Fruit fly (Drosophila melanogaster) whole organism, embryonic: Measurements from ENCODE around the gene mmd.

Source experiments
- Asciz ChIP-seq: fragments of 200-800 bp; sonication (Bioruptor generic); optimal IDR thresholded peaks from 2 replicates; lab custom pipeline; 2017; ENCODE audit warnings: missing biosample characterization, mild to moderate bottlenecking, missing genetic modification characterization, missing genetic modification reagents
- BtbVII ChIP-seq: fragments of 200-800 bp; sonication (Bioruptor generic); optimal IDR thresholded peaks from 3 replicates; lab custom pipeline; 2017; ENCODE audit warnings: missing biosample characterization, mild to moderate bottlenecking, missing genetic modification characterization
- CG10209 ChIP-seq: fragments of 200-800 bp; sonication (Bioruptor generic); optimal IDR thresholded peaks from 3 replicates; lab custom pipeline; 2017; ENCODE audit warnings: missing biosample characterization, mild to moderate bottlenecking, missing genetic modification characterization, missing genetic modification reagents
- CG10431 ChIP-seq: fragments of 200-800 bp; sonication (Bioruptor generic); optimal IDR thresholded peaks from 3 replicates; lab custom pipeline; 2018; ENCODE audit warnings: missing biosample characterization, mild to moderate bottlenecking, missing genetic modification characterization
- CG10565 ChIP-seq: fragments of 200-800 bp; sonication (Bioruptor generic); optimal IDR thresholded peaks from 3 replicates; lab custom pipeline; 2016; ENCODE audit warnings: missing biosample characterization, mild to moderate bottlenecking, missing genetic modification characterization
- CG13123 ChIP-seq: fragments of 200-800 bp; sonication (Bioruptor generic); optimal IDR thresholded peaks from 2 replicates; lab custom pipeline; 2016; ENCODE audit warnings: missing biosample characterization, missing genetic modification characterization
- CG13424 ChIP-seq: fragments of 200-800 bp; sonication (Bioruptor generic); optimal IDR thresholded peaks from 2 replicates; lab custom pipeline; 2019; ENCODE audit warnings: missing biosample characterization, mild to moderate bottlenecking, missing genetic modification characterization, moderate library complexity
- CG14050 ChIP-seq: fragments of 200-800 bp; sonication (Bioruptor generic); IDR thresholded peaks from 3 replicates; pipeline ENCODE4 v1.3.6; 2022; ENCODE audit warnings: missing biosample characterization, missing genetic modification characterization
- CG15601 ChIP-seq: fragments of 200-800 bp; sonication (Bioruptor generic); optimal IDR thresholded peaks from 3 replicates; lab custom pipeline; 2019; ENCODE audit warnings: missing biosample characterization, mild to moderate bottlenecking, missing genetic modification characterization, moderate library complexity
- CG1602 ChIP-seq: fragments of 200-800 bp; sonication (Bioruptor generic); optimal IDR thresholded peaks from 3 replicates; lab custom pipeline; 2016; ENCODE audit warnings: missing biosample characterization, missing genetic modification characterization
- CG17612 ChIP-seq: fragments of 200-800 bp; sonication (Bioruptor generic); IDR thresholded peaks from 2 replicates; pipeline ENCODE4 v1.3.6; 2022; ENCODE audit warnings: missing biosample characterization, missing genetic modification characterization
- CG31224 ChIP-seq: fragments of 200-800 bp; sonication (Bioruptor generic); IDR thresholded peaks from 2 replicates; pipeline ENCODE4 v1.3.6; 2022; ENCODE audit warnings: missing biosample characterization, missing genetic modification characterization
- CG34224 ChIP-seq: fragments of 200-800 bp; sonication (Bioruptor generic); IDR thresholded peaks from 3 replicates; pipeline ENCODE4 v1.3.6; 2022; ENCODE audit warnings: missing biosample characterization, missing genetic modification characterization; ENCODE audit not compliant: partially characterized antibody
- CG42726 ChIP-seq: fragments of 200-800 bp; sonication (Bioruptor generic); IDR thresholded peaks from 2 replicates; pipeline ENCODE4 v1.3.6; 2022; ENCODE audit warnings: missing biosample characterization, missing genetic modification characterization; ENCODE audit not compliant: partially characterized antibody
- CG4730 ChIP-seq: fragments of 200-800 bp; sonication (Bioruptor generic); IDR thresholded peaks from 2 replicates; pipeline ENCODE4 v1.3.6; 2022; ENCODE audit warnings: missing biosample characterization, missing genetic modification characterization
- CG6654 ChIP-seq: fragments of 200-800 bp; sonication (Bioruptor generic); optimal IDR thresholded peaks from 2 replicates; lab custom pipeline; 2017; ENCODE audit warnings: missing biosample characterization, mild to moderate bottlenecking, missing genetic modification characterization
- CG6791 ChIP-seq: fragments of 200-800 bp; sonication (Bioruptor generic); IDR thresholded peaks from 3 replicates; pipeline ENCODE4 v1.3.6; 2022; ENCODE audit warnings: missing biosample characterization, missing genetic modification characterization; ENCODE audit not compliant: partially characterized antibody
- CG6813 ChIP-seq: fragments of 200-800 bp; sonication (Bioruptor generic); optimal IDR thresholded peaks from 2 replicates; lab custom pipeline; 2017; ENCODE audit warnings: missing biosample characterization, missing genetic modification characterization, mild to moderate bottlenecking, moderate library complexity, missing genetic modification reagents
- CG8388 ChIP-seq: fragments of 200-800 bp; sonication (Bioruptor generic); optimal IDR thresholded peaks from 2 replicates; lab custom pipeline; 2019; ENCODE audit warnings: missing biosample characterization, mild to moderate bottlenecking, missing genetic modification characterization, moderate library complexity
- CG8765 ChIP-seq: fragments of 200-800 bp; sonication (Bioruptor generic); IDR thresholded peaks from 2 replicates; pipeline ENCODE4 v1.3.6; 2022; ENCODE audit warnings: missing biosample characterization, missing genetic modification characterization
- CTCF ChIP-seq: fragments of 200-800 bp; sonication (Bioruptor generic); optimal IDR thresholded peaks from 2 replicates; lab custom pipeline; 2017; ENCODE audit warnings: missing biosample characterization, mild to moderate bottlenecking, missing genetic modification characterization, moderate library complexity
- CkIIα-i1 ChIP-seq: fragments of 200-800 bp; sonication (Bioruptor generic); IDR thresholded peaks from 2 replicates; pipeline ENCODE4 v1.3.6; 2022; ENCODE audit warnings: missing biosample characterization, missing genetic modification characterization
- D19B ChIP-seq: fragments of 200-800 bp; sonication (Bioruptor generic); optimal IDR thresholded peaks from 2 replicates; lab custom pipeline; 2017; ENCODE audit warnings: missing biosample characterization, mild to moderate bottlenecking, missing genetic modification characterization
- Drgx ChIP-seq: fragments of 200-800 bp; sonication (Bioruptor generic); IDR thresholded peaks from 2 replicates; pipeline ENCODE4 v1.3.6; 2022; ENCODE audit warnings: missing biosample characterization, missing genetic modification characterization
- Fer2 ChIP-seq: fragments of 200-800 bp; sonication (Bioruptor generic); optimal IDR thresholded peaks from 2 replicates; lab custom pipeline; 2018; ENCODE audit warnings: missing biosample characterization, mild to moderate bottlenecking, missing genetic modification characterization, moderate library complexity
- H2.0 ChIP-seq: fragments of 200-800 bp; sonication (Bioruptor generic); IDR thresholded peaks from 2 replicates; pipeline ENCODE4 v1.3.6; 2022; ENCODE audit warnings: missing biosample characterization, missing genetic modification characterization
- Kr ChIP-seq: fragments of 200-800 bp; sonication (Bioruptor generic); optimal IDR thresholded peaks from 2 replicates; lab custom pipeline; 2017; ENCODE audit warnings: missing biosample characterization, mild to moderate bottlenecking, missing genetic modification characterization
- Lpt ChIP-seq: fragments of >200 bp; optimal IDR thresholded peaks from 2 replicates; lab custom pipeline; 2018; ENCODE audit warnings: missing biosample characterization, missing genetic modification characterization
- Max ChIP-seq: fragments of 200-800 bp; sonication (Bioruptor generic); optimal IDR thresholded peaks from 2 replicates; lab custom pipeline; 2016; ENCODE audit warnings: missing biosample characterization, mild to moderate bottlenecking, missing genetic modification characterization
- aop ChIP-seq: fragments of 200-800 bp; sonication (Bioruptor generic); IDR thresholded peaks from 2 replicates; pipeline ENCODE4 v1.3.6; 2022; ENCODE audit warnings: missing biosample characterization, missing genetic modification characterization
- bab2 ChIP-seq: fragments of 200-800 bp; sonication (Bioruptor generic); optimal IDR thresholded peaks from 2 replicates; lab custom pipeline; 2016; ENCODE audit warnings: missing biosample characterization, missing genetic modification characterization
- bsh ChIP-seq, 2 experiments: fragments of 200-800 bp; sonication (Bioruptor generic); optimal IDR thresholded peaks; 2 replicates each; lab custom pipeline; 2017 to 2018; ENCODE audit warnings: mild to moderate bottlenecking in 2 of 2, missing biosample characterization in 2 of 2, missing genetic modification characterization in 2 of 2, moderate library complexity in 1 of 2
- chm ChIP-seq: fragments of 200-800 bp; sonication (Bioruptor generic); IDR thresholded peaks from 2 replicates; pipeline ENCODE4 v1.3.6; 2022; ENCODE audit warnings: missing biosample characterization, missing genetic modification characterization
- ci ChIP-seq: fragments of 200-800 bp; sonication (Bioruptor generic); IDR thresholded peaks from 3 replicates; pipeline ENCODE4 v1.3.6; 2022; ENCODE audit warnings: missing biosample characterization, missing genetic modification characterization
- eve ChIP-seq, 2 experiments: fragments of >200 bp; optimal IDR thresholded peaks; 2 replicates each; lab custom pipeline; 2017; ENCODE audit warnings: missing biosample characterization in 2 of 2, missing genetic modification characterization in 2 of 2
- fd102C ChIP-seq: fragments of 200-800 bp; sonication (Bioruptor generic); optimal IDR thresholded peaks from 2 replicates; lab custom pipeline; 2018; ENCODE audit warnings: missing biosample characterization, mild to moderate bottlenecking, missing genetic modification characterization, moderate library complexity
- ftz-f1 ChIP-seq: fragments of 200-800 bp; sonication (Bioruptor generic); optimal IDR thresholded peaks from 2 replicates; lab custom pipeline; 2016; ENCODE audit warnings: missing biosample characterization, missing genetic modification characterization
- ind ChIP-seq: fragments of 200-800 bp; sonication (Bioruptor generic); optimal IDR thresholded peaks from 3 replicates; lab custom pipeline; 2016; ENCODE audit warnings: missing biosample characterization, missing genetic modification characterization
- klu ChIP-seq: fragments of 200-800 bp; sonication (Bioruptor generic); IDR thresholded peaks from 2 replicates; pipeline ENCODE4 v1.3.6; 2022; ENCODE audit warnings: missing biosample characterization, missing genetic modification characterization
- nmo ChIP-seq: fragments of 200-800 bp; sonication (Bioruptor generic); optimal IDR thresholded peaks from 2 replicates; lab custom pipeline; 2018; ENCODE audit warnings: missing biosample characterization, mild to moderate bottlenecking, missing genetic modification characterization, moderate library complexity
- pfk ChIP-seq: fragments of 200-800 bp; sonication (Bioruptor generic); optimal IDR thresholded peaks from 2 replicates; lab custom pipeline; 2018; ENCODE audit warnings: missing biosample characterization, mild to moderate bottlenecking, missing genetic modification characterization, moderate library complexity
- salm ChIP-seq: fragments of 200-800 bp; sonication (Bioruptor generic); optimal IDR thresholded peaks from 2 replicates; lab custom pipeline; 2018; ENCODE audit warnings: missing biosample characterization, mild to moderate bottlenecking, missing genetic modification characterization
- schlank ChIP-seq: fragments of 200-800 bp; sonication (Bioruptor generic); optimal IDR thresholded peaks from 2 replicates; lab custom pipeline; 2018; ENCODE audit warnings: missing biosample characterization, mild to moderate bottlenecking, missing genetic modification characterization
- stc ChIP-seq: fragments of 200-800 bp; sonication (Bioruptor generic); IDR thresholded peaks from 2 replicates; pipeline ENCODE4 v1.3.6; 2022; ENCODE audit warnings: missing biosample characterization, missing genetic modification characterization
- tio ChIP-seq: fragments of 200-800 bp; sonication (Bioruptor generic); optimal IDR thresholded peaks from 2 replicates; lab custom pipeline; 2017; ENCODE audit warnings: missing biosample characterization, missing genetic modification characterization, inconsistent platforms
- toy ChIP-seq: fragments of 200-800 bp; sonication (Bioruptor generic); IDR thresholded peaks from 2 replicates; pipeline ENCODE4 v1.3.6; 2022; ENCODE audit warnings: missing biosample characterization, missing genetic modification characterization
- twi ChIP-seq: fragments of 200-800 bp; optimal IDR thresholded peaks from 2 replicates; lab custom pipeline; 2019; ENCODE audit warnings: missing biosample characterization, mild to moderate bottlenecking, missing genetic modification characterization, moderate library complexity
- vnd ChIP-seq: fragments of 200-800 bp; sonication (Bioruptor generic); IDR thresholded peaks from 3 replicates; pipeline ENCODE4 v1.3.6; 2022; ENCODE audit warnings: missing biosample characterization, missing genetic modification characterization; ENCODE audit not compliant: partially characterized antibody
- yki ChIP-seq: fragments of >200 bp; optimal IDR thresholded peaks from 3 replicates; lab custom pipeline; 2018
- zf30C ChIP-seq: fragments of 200-800 bp; sonication (Bioruptor generic); optimal IDR thresholded peaks from 3 replicates; lab custom pipeline; 2018; ENCODE audit warnings: missing biosample characterization, mild to moderate bottlenecking, missing genetic modification characterization

mmd gene

dm6 chrX:15991618-15992526 lies 18.9 kb upstream of the mmd start, which contains the start of the genes CG46312, eIF5 and exd (continued):
- TF ChIP-seq CG14050 (GFP tag; lab: Robert Waterston, UW) (no peak), CG6813 (GFP tag; lab: Kevin White, UChicago) (no peak), D19B (GFP tag; lab: Kevin White, UChicago) (no peak), CG8388 (GFP tag; lab: Kevin White, UChicago) (no peak), CG6654 (GFP tag; lab: Kevin White, UChicago) (no peak), CG42726 (GFP tag; lab: Robert Waterston, UW) (peak; percentile 39; the same call in 1 of the 2 replicates), nmo (GFP tag; lab: Kevin White, UChicago) (peak; percentile 55), Kr (GFP tag; lab: Kevin White, UChicago) (no peak), pfk (GFP tag; lab: Kevin White, UChicago) (no peak), CkIIα-i1 (GFP tag; lab: Robert Waterston, UW) (no peak), Lpt (GFP tag; lab: Kevin White, UChicago) (no peak), CG4730 (no peak), CG15601 (no peak), vnd (GFP tag; lab: Robert Waterston, UW) (peak; percentile 79), twi (tag; lab: Kevin White, UChicago) (no peak), bab2 (GFP tag; lab: Kevin White, UChicago) (no peak), zf30C (GFP tag; lab: Kevin White, UChicago) (no peak), CG10565 (GFP tag; lab: Kevin White, UChicago) (no peak), CG17612 (no peak), tio (GFP tag; lab: Kevin White, UChicago) (no peak), fd102C (GFP tag; lab: Kevin White, UChicago) (no peak), toy (no peak), CG10431 (GFP tag; lab: Kevin White, UChicago) (no peak), klu (GFP tag; lab: Robert Waterston, UW) (no peak), CG6791 (peak; percentile 88), ftz-f1 (GFP tag; lab: Kevin White, UChicago) (no peak), ind (GFP tag; lab: Kevin White, UChicago) (no peak), CG31224 (GFP tag; lab: Robert Waterston, UW) (no peak), CTCF (GFP tag; lab: Kevin White, UChicago) (no peak), eve (GFP tag; optimal IDR thresholded peaks at IDR 0.05; lab: Kevin White, UChicago) (no peak), Asciz (GFP tag; lab: Kevin White, UChicago) (no peak), schlank (tag; lab: Kevin White, UChicago) (no peak), yki (lab: Kevin White, UChicago) (no peak), CG8765 (GFP tag; lab: Robert Waterston, UW) (no peak), BtbVII (GFP tag; lab: Kevin White, UChicago) (no peak), CG10209 (GFP tag; lab: Kevin White, UChicago) (no peak), stc (GFP tag; lab: Robert Waterston, UW) (no peak), CG34224 (GFP tag; lab: Robert Waterston, UW) (peak; percentile 76), CG1602 (GFP tag; lab: Kevin White, UChicago) (peak; percentile 9), chm (GFP tag; lab: Robert Waterston, UW) (no peak), Fer2 (tag; lab: Kevin White, UChicago) (no peak), Drgx (GFP tag; lab: Robert Waterston, UW) (no peak), Max (GFP tag; lab: Kevin White, UChicago) (no peak), H2.0 (GFP tag; lab: Robert Waterston, UW) (no peak), bsh (GFP tag; optimal IDR thresholded peaks at IDR 0.05; lab: Kevin White, UChicago) (no peak), CG13123 (GFP tag; lab: Kevin White, UChicago) (no peak), aop (GFP tag; lab: Robert Waterston, UW) (no peak), ci (GFP tag; lab: Robert Waterston, UW) (no peak), CG13424 (tag; lab: Kevin White, UChicago) (peak; percentile 16), salm (tag; lab: Kevin White, UChicago) (no peak)
